Fruit fly (Drosophila melanogaster): Measurements from ENCODE around the gene CatB.

DNA sequence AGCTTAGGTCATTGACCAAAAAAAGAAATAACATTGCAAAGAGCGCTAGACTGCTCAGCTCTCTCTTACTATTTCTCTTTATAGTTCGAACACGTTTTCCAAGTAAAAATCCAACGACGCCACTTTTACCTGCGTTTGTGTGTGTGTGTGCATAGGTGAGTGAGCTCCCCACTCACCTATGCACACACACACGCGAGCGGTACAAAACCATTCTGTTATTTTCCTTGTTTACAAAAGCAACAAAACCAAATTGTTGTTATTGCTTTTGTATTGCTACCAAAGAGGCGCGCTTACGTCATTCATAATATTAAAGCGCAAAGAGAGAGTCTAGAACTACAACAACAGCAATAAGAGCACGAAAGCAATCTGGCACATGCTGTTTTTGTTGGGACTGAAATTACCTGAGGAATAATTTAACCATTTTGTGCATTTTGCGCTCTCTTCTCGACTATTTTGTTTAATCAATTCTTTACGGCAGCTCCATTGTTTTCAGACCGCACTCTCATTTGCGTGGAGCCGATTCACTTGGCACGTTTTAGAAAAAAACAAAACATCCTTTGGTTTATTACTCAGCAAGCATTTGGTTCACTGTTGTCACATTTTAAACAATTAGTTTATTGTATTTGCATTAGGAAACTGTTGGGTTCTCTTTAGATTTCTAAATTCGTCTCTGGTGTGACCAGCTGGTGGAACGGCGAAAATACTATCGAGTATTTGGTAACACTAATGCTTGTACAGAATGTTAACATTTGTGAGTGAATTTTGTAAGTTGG lies 34.8 kb downstream of the CatB start, which contains the start of gene raw:
- TF ChIP-seq CG8478 (optimal IDR thresholded peaks at IDR 0.05): no peak
- no peak for TF ChIP-seq CTCF (optimal IDR thresholded peaks at IDR 0.05)

All from S2 (cell line).